Fruit fly (Drosophila melanogaster) whole organism, adult: Measurements from ENCODE around the gene fal.

Source experiments
- CG11617 ChIP-seq: fragments of 200-800 bp; sonication (Bioruptor generic); optimal IDR thresholded peaks from 2 replicates; lab custom pipeline; 2017; ENCODE audit warnings: mild to moderate bottlenecking, missing biosample characterization, missing genetic modification reagents, missing genetic modification characterization
- CG12768 ChIP-seq: fragments of 200-800 bp; sonication (Bioruptor generic); optimal IDR thresholded peaks from 2 replicates; lab custom pipeline; 2017; ENCODE audit warnings: missing biosample characterization, missing genetic modification characterization, mild to moderate bottlenecking, moderate library complexity, missing genetic modification reagents
- CG14711 ChIP-seq: fragments of 200-800 bp; sonication (Bioruptor generic); optimal IDR thresholded peaks from 2 replicates; lab custom pipeline; 2018; ENCODE audit warnings: missing biosample characterization, mild to moderate bottlenecking, missing genetic modification characterization, moderate library complexity
- CG1620 ChIP-seq: fragments of 200-800 bp; sonication (Bioruptor generic); optimal IDR thresholded peaks from 2 replicates; lab custom pipeline; 2016; ENCODE audit warnings: missing biosample characterization, missing genetic modification characterization
- CG33017 ChIP-seq: fragments of 200-800 bp; sonication (Bioruptor generic); optimal IDR thresholded peaks from 2 replicates; lab custom pipeline; 2018; ENCODE audit warnings: missing biosample characterization, mild to moderate bottlenecking, missing genetic modification characterization, moderate library complexity
- CG5204 ChIP-seq: fragments of 200-800 bp; sonication (Bioruptor generic); optimal IDR thresholded peaks from 2 replicates; lab custom pipeline; 2016; ENCODE audit warnings: missing biosample characterization, missing genetic modification characterization
- CG7045 ChIP-seq: fragments of 200-800 bp; sonication (Bioruptor generic); optimal IDR thresholded peaks from 2 replicates; lab custom pipeline; 2017; ENCODE audit warnings: missing biosample characterization, mild to moderate bottlenecking, missing genetic modification characterization
- CG7101 ChIP-seq: fragments of 200-800 bp; sonication (Bioruptor generic); optimal IDR thresholded peaks from 2 replicates; lab custom pipeline; 2018; ENCODE audit warnings: missing biosample characterization, mild to moderate bottlenecking, missing genetic modification characterization, moderate library complexity
- Clk ChIP-seq: fragments of 200-800 bp; sonication (Bioruptor generic); optimal IDR thresholded peaks from 2 replicates; lab custom pipeline; 2017; ENCODE audit warnings: missing biosample characterization, missing genetic modification characterization
- Crg-1 ChIP-seq: fragments of 200-800 bp; sonication (Bioruptor generic); optimal IDR thresholded peaks from 2 replicates; lab custom pipeline; 2016; ENCODE audit warnings: missing biosample characterization, missing genetic modification characterization
- Hr96 ChIP-seq: fragments of 200-800 bp; sonication (Bioruptor generic); optimal IDR thresholded peaks from 2 replicates; lab custom pipeline; 2016; ENCODE audit warnings: missing biosample characterization, missing genetic modification characterization
- Mnt ChIP-seq: fragments of 200-800 bp; sonication (Bioruptor generic); optimal IDR thresholded peaks from 2 replicates; lab custom pipeline; 2016; ENCODE audit warnings: missing biosample characterization, mild to moderate bottlenecking, missing genetic modification characterization
- bab1 ChIP-seq: fragments of 200-800 bp; sonication (Bioruptor generic); optimal IDR thresholded peaks from 3 replicates; lab custom pipeline; 2019; ENCODE audit warnings: missing biosample characterization, mild to moderate bottlenecking, missing genetic modification characterization, moderate library complexity
- cic ChIP-seq: fragments of 200-800 bp; sonication (Bioruptor generic); optimal IDR thresholded peaks from 2 replicates; lab custom pipeline; 2017; ENCODE audit warnings: missing biosample characterization, mild to moderate bottlenecking, missing genetic modification characterization, moderate library complexity
- cnc ChIP-seq, 2 experiments: fragments of >200 bp; optimal IDR thresholded peaks; 2 replicates each; lab custom pipeline; 2017
- kay ChIP-seq: fragments of 200-800 bp; sonication (Bioruptor generic); peaks from one replicate; lab custom pipeline; 2016; ENCODE audit warnings: missing biosample characterization, missing genetic modification characterization, borderline replicate concordance
- ovo ChIP-seq: fragments of 200-800 bp; sonication (Bioruptor generic); optimal IDR thresholded peaks from 2 replicates; lab custom pipeline; 2016; ENCODE audit warnings: missing biosample characterization, missing genetic modification characterization
- pad ChIP-seq: fragments of 200-800 bp; sonication (Bioruptor generic); optimal IDR thresholded peaks from 3 replicates; lab custom pipeline; 2017; ENCODE audit warnings: missing biosample characterization, missing genetic modification characterization, mild to moderate bottlenecking, moderate library complexity, missing genetic modification reagents
- tj ChIP-seq: fragments of 200-800 bp; sonication (Bioruptor generic); optimal IDR thresholded peaks from 3 replicates; lab custom pipeline; 2017; ENCODE audit warnings: missing biosample characterization, mild to moderate bottlenecking, missing genetic modification characterization, moderate library complexity
- toe ChIP-seq: fragments of 200-800 bp; sonication (Bioruptor generic); optimal IDR thresholded peaks from 2 replicates; lab custom pipeline; 2016; ENCODE audit warnings: missing biosample characterization, missing genetic modification characterization

The fal gene

dm6 chr3L:19291465-19292413, 2.6 kb upstream of the fal start:
- TF ChIP-seq tj (GFP tag; lab: Kevin White, UChicago): no peak
- no peak for TF ChIP-seq Crg-1 (GFP tag; lab: Kevin White, UChicago)
- TF ChIP-seq cnc (optimal IDR thresholded peaks at IDR 0.05; lab: Kevin White, UChicago): no peak
- no peak for TF ChIP-seq CG33017 (tag; lab: Kevin White, UChicago)
- no peak for TF ChIP-seq Mnt (GFP tag; lab: Kevin White, UChicago)
- no peak for TF ChIP-seq CG1620 (GFP tag; lab: Kevin White, UChicago)
- TF ChIP-seq CG11617: no peak
- no peak for TF ChIP-seq Hr96
- TF ChIP-seq ovo: no peak
- no peak for TF ChIP-seq kay (GFP tag; lab: Kevin White, UChicago)
- no peak for TF ChIP-seq bab1 (GFP tag; lab: Kevin White, UChicago)

DNA sequence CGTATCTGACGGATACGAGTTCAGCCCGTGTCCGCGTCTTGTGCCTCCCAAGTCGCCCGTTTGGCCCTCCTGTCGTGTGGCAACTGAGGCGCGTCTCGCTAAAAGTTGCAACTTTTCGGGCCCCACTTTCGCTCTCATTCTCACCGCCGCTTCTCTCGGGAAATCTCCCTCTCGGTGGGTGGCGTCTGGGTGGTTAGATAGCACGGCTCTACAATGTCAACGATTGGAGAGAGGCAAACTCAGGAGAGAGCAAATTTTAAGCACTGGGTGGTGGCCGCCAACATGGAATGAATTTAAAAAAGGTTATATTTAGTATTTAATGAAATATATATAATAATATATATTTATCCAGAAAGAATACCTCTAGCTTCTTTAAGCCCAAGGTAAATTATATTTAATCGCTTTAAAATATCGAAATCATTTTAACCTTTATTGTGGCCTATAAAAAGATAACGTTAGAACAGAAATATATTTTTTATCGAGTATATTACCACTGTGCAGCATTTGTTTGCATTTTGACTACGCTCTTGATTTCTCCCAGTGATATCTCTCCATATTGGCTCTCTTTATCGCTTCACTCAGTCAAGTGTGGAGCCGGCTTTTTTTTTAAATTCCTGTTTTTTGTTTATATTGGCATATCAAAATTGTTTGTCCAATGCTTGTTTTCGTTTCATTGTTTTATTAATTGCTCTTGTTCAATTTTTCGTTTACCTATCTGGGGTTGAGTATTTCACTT, 1.8 kb upstream of the fal start, which contains the start of gene Gbs-76A:
Gene Gbs-76A (minus strand): TSS at position 327 of the 736 bp plus-strand sequence.
- TF ChIP-seq toe (GFP tag; lab: Kevin White, UChicago): no peak
- TF ChIP-seq CG7045 (GFP tag; lab: Kevin White, UChicago): peak; percentile 80
- peak; percentile 81 for TF ChIP-seq kay (GFP tag; lab: Kevin White, UChicago)
- TF ChIP-seq CG11617: peak; percentile 79
- TF ChIP-seq cic (GFP tag; lab: Kevin White, UChicago): no peak
- no peak for TF ChIP-seq CG5204
- TF ChIP-seq cnc (optimal IDR thresholded peaks at IDR 0.05; lab: Kevin White, UChicago): no peak
- TF ChIP-seq CG7101 (tag; lab: Kevin White, UChicago): peak; percentile 79
- TF ChIP-seq CG1620 (GFP tag; lab: Kevin White, UChicago): no peak
- no peak for TF ChIP-seq Crg-1 (GFP tag; lab: Kevin White, UChicago)
- peak; percentile 63 for TF ChIP-seq CG12768 (GFP tag; lab: Kevin White, UChicago)
- peak; percentile 39 for TF ChIP-seq ovo
- peak; percentile 89 for TF ChIP-seq CG33017 (tag; lab: Kevin White, UChicago)
- no peak for TF ChIP-seq Mnt (GFP tag; lab: Kevin White, UChicago)
- peak; percentile 64 for TF ChIP-seq CG14711 (tag; lab: Kevin White, UChicago)
- TF ChIP-seq pad (GFP tag; lab: Kevin White, UChicago): peak; percentile 68
- TF ChIP-seq Clk (GFP tag; lab: Kevin White, UChicago): no peak
- no peak for TF ChIP-seq Hr96
- TF ChIP-seq tj (GFP tag; lab: Kevin White, UChicago): peak; percentile 33
- peak; percentile 40 for TF ChIP-seq bab1 (GFP tag; lab: Kevin White, UChicago)

- TF ChIP-seq Hr96: peak; percentile 3
- TF ChIP-seq CG7101 (tag; lab: Kevin White, UChicago): no peak
- TF ChIP-seq Mnt (GFP tag; lab: Kevin White, UChicago): peak; percentile 65
- TF ChIP-seq Crg-1 (GFP tag; lab: Kevin White, UChicago): no peak
- TF ChIP-seq toe (GFP tag; lab: Kevin White, UChicago): peak; percentile 21
- TF ChIP-seq CG11617: no peak
- no peak for TF ChIP-seq pad (GFP tag; lab: Kevin White, UChicago)
Observed at dm6 chr3L:19293178-19293741, 1.1 kb upstream of the fal start.

dm6 chr3L:19294613-19295299, 392 bp downstream of the fal start:
- TF ChIP-seq cic (GFP tag; lab: Kevin White, UChicago) (no peak), CG11617 (no peak), Clk (GFP tag; lab: Kevin White, UChicago) (no peak), tj (GFP tag; lab: Kevin White, UChicago) (peak; percentile 13), CG12768 (GFP tag; lab: Kevin White, UChicago) (no peak), cnc (optimal IDR thresholded peaks at IDR 0.05; lab: Kevin White, UChicago) (no peak), CG5204 (no peak), CG1620 (GFP tag; lab: Kevin White, UChicago) (no peak), CG7045 (GFP tag; lab: Kevin White, UChicago) (no peak), CG14711 (tag; lab: Kevin White, UChicago) (no peak), pad (GFP tag; lab: Kevin White, UChicago) (peak; percentile 53), Crg-1 (GFP tag; lab: Kevin White, UChicago) (no peak), Mnt (GFP tag; lab: Kevin White, UChicago) (peak; percentile 46), ovo (peak; percentile 84), bab1 (GFP tag; lab: Kevin White, UChicago) (peak; percentile 38), Hr96 (no peak), CG7101 (tag; lab: Kevin White, UChicago) (no peak), kay (GFP tag; lab: Kevin White, UChicago) (peak; percentile 67), CG33017 (tag; lab: Kevin White, UChicago) (peak; percentile 35), toe (GFP tag; lab: Kevin White, UChicago) (no peak)
